Fruit fly (Drosophila melanogaster) whole organism, pupa: ENCODE measurements around the gene Rbsn-5.

Experiments used
- D1 ChIP-seq: fragments of 200-800 bp; sonication (Bioruptor generic); optimal IDR thresholded peaks from 2 replicates; lab custom pipeline; 2018; ENCODE audit warnings: missing biosample characterization, mild to moderate bottlenecking, missing genetic modification characterization, moderate library complexity
- Ets98B ChIP-seq: fragments of 200-800 bp; sonication (Bioruptor generic); IDR thresholded peaks from 2 replicates; pipeline ENCODE4 v1.3.6; 2022; ENCODE audit warnings: missing biosample characterization, missing genetic modification characterization
- Pif1A ChIP-seq: fragments of 200-800 bp; sonication (Bioruptor generic); optimal IDR thresholded peaks from 3 replicates; lab custom pipeline; 2016; ENCODE audit warnings: missing biosample characterization, missing genetic modification characterization

- no peak for TF ChIP-seq Ets98B
- TF ChIP-seq Pif1A: no peak
- no peak for TF ChIP-seq D1 (tag; lab: Kevin White, UChicago)
Observed at dm6 chr2L:8196757-8197530, 37.3 kb downstream of the Rbsn-5 start, which contains the start of the genes CG8475 and CG8460.
